Worm (Caenorhabditis elegans) whole organism, L1 larva: ENCODE measurements around the gene epic-1.
A peak's percentile ranks its signal among the peaks of the same experiment; 100 is the strongest.

ENCODE experiments used
- F16B12.6 ChIP-seq: fragments of 150-350 bp; optimal IDR thresholded peaks from 2 replicates; lab custom pipeline; 2014; ENCODE audit warnings: missing biosample characterization, missing genetic modification characterization
- aly-2 ChIP-seq: fragments of 150-350 bp; optimal IDR thresholded peaks from 2 replicates; lab custom pipeline; 2014; ENCODE audit warnings: missing biosample characterization, missing genetic modification characterization
- blmp-1 ChIP-seq: fragments of 150-350 bp; optimal IDR thresholded peaks from 2 replicates; lab custom pipeline; 2014; ENCODE audit warnings: missing biosample characterization, missing genetic modification characterization
- ceh-82 ChIP-seq, 3 experiments: fragments of 150-350 bp in 1 of 3; sonication (generic microtip) in 2 of 3; optimal IDR thresholded peaks; 2 replicates each; lab custom pipeline; 2014 to 2017; ENCODE audit warnings: missing biosample characterization in 3 of 3, missing genetic modification characterization in 3 of 3
- ceh-88 ChIP-seq: fragments of 200-800 bp; sonication (Bioruptor generic); IDR thresholded peaks from 2 replicates; pipeline ENCODE4 v1.3.6; 2022; ENCODE audit warnings: missing genetic modification characterization, missing compliant biosample characterization
- dpl-1 ChIP-seq, 3 experiments: fragments of 150-350 bp in 2 of 3; sonication (generic microtip) in 1 of 3; optimal IDR thresholded peaks; 2 replicates each; lab custom pipeline; 2014 to 2017; ENCODE audit warnings: missing biosample characterization in 3 of 3, missing genetic modification characterization in 3 of 3, missing genetic modification reagents in 3 of 3
- dsc-1 ChIP-seq: sonication (generic microtip); optimal IDR thresholded peaks from 2 replicates; lab custom pipeline; 2016; ENCODE audit warnings: mild to moderate bottlenecking, missing genetic modification characterization, missing compliant biosample characterization
- efl-1 ChIP-seq, 4 experiments: fragments of 150-350 bp; optimal IDR thresholded peaks in 3 of 4; peaks in 1 of 4; 1 replicate in 1 of 4; 2 replicates in 3 of 4; lab custom pipeline; 2014; ENCODE audit warnings: missing biosample characterization in 2 of 4, missing genetic modification characterization in 2 of 4, missing genetic modification reagents in 2 of 4
- egl-27 ChIP-seq, 2 experiments: fragments of 150-350 bp in 1 of 2; sonication (generic microtip); optimal IDR thresholded peaks; 3 replicates each; lab custom pipeline; 2017 to 2018; ENCODE audit warnings: missing biosample characterization in 2 of 2, missing genetic modification characterization in 2 of 2, missing genetic modification reagents in 2 of 2
- elt-2 ChIP-seq: sonication (generic microtip); optimal IDR thresholded peaks from 2 replicates; lab custom pipeline; 2016; ENCODE audit warnings: missing genetic modification characterization, mild to moderate bottlenecking, inconsistent platforms, missing compliant biosample characterization, missing genetic modification reagents
- fkh-10 ChIP-seq: sonication (generic microtip); optimal IDR thresholded peaks from 2 replicates; lab custom pipeline; 2017; ENCODE audit warnings: missing biosample characterization, missing genetic modification reagents, missing genetic modification characterization
- fkh-8 ChIP-seq: sonication (generic microtip); optimal IDR thresholded peaks from 2 replicates; lab custom pipeline; 2016; ENCODE audit warnings: mild to moderate bottlenecking, missing genetic modification characterization, missing compliant biosample characterization
- irx-1 ChIP-seq: sonication (generic microtip); optimal IDR thresholded peaks from 2 replicates; lab custom pipeline; 2016; ENCODE audit warnings: missing genetic modification characterization, missing compliant biosample characterization
- lin-13 ChIP-seq: fragments of 150-350 bp; optimal IDR thresholded peaks from 2 replicates; lab custom pipeline; 2014; ENCODE audit warnings: missing biosample characterization, missing genetic modification reagents, missing genetic modification characterization
- lin-14 ChIP-seq: fragments of 200-800 bp; sonication (Bioruptor generic); optimal IDR thresholded peaks from 2 replicates; lab custom pipeline; 2018; ENCODE audit warnings: mild to moderate bottlenecking, missing genetic modification characterization, moderate library complexity, missing compliant biosample characterization
- lin-15B ChIP-seq: fragments of 150-350 bp; sonication (generic microtip); optimal IDR thresholded peaks from 3 replicates; lab custom pipeline; 2014; ENCODE audit warnings: missing biosample characterization, missing genetic modification characterization
- lin-35 ChIP-seq, 2 experiments: fragments of 150-350 bp; optimal IDR thresholded peaks; 2 replicates each; lab custom pipeline; 2014; ENCODE audit warnings: missing biosample characterization in 2 of 2, missing genetic modification characterization in 2 of 2, missing genetic modification reagents in 2 of 2
- mab-9 ChIP-seq: fragments of 200-800 bp; sonication (Bioruptor generic); IDR thresholded peaks from 2 replicates; pipeline ENCODE4 v1.3.6; 2022; ENCODE audit warnings: missing genetic modification reagents, missing genetic modification characterization, missing compliant biosample characterization
- mdl-1 ChIP-seq, 2 experiments: fragments of 150-350 bp; optimal IDR thresholded peaks; 2 replicates each; lab custom pipeline; 2014 to 2017; ENCODE audit warnings: missing biosample characterization in 2 of 2, missing genetic modification characterization in 2 of 2, inconsistent platforms in 1 of 2
- mep-1 ChIP-seq: fragments of 150-350 bp; optimal IDR thresholded peaks from 2 replicates; lab custom pipeline; 2014; ENCODE audit warnings: missing biosample characterization, missing genetic modification characterization
- nhr-12 ChIP-seq: sonication (generic microtip); optimal IDR thresholded peaks from 2 replicates; lab custom pipeline; 2017; ENCODE audit warnings: missing biosample characterization, missing genetic modification characterization
- nhr-19 ChIP-seq: fragments of 200-800 bp; sonication (Bioruptor generic); conservative IDR thresholded peaks from 2 replicates; pipeline ENCODE4 v1.3.6; 2022; ENCODE audit warnings: missing genetic modification characterization, missing compliant biosample characterization
- nhr-47 ChIP-seq: sonication (generic microtip); optimal IDR thresholded peaks from 2 replicates; lab custom pipeline; 2016; ENCODE audit warnings: mild to moderate bottlenecking, missing genetic modification characterization, moderate library complexity, missing compliant biosample characterization
- nhr-76 ChIP-seq: sonication (generic microtip); optimal IDR thresholded peaks from 2 replicates; lab custom pipeline; 2017; ENCODE audit warnings: missing biosample characterization, missing genetic modification characterization
- nhr-85 ChIP-seq: sonication (generic microtip); peaks from one replicate; lab custom pipeline; 2016; ENCODE audit warnings: missing genetic modification characterization, inconsistent platforms, missing compliant biosample characterization
- pag-3 ChIP-seq: sonication (generic microtip); optimal IDR thresholded peaks from 2 replicates; lab custom pipeline; 2017; ENCODE audit warnings: missing genetic modification characterization, mild to moderate bottlenecking, missing compliant biosample characterization, antibody characterized with exemption, borderline replicate concordance; ENCODE audit not compliant: insufficient read depth
- pqm-1 ChIP-seq: sonication (generic microtip); optimal IDR thresholded peaks from 3 replicates; lab custom pipeline; 2017; ENCODE audit warnings: missing biosample characterization, missing genetic modification characterization
- skn-1 ChIP-seq: fragments of 150-350 bp; optimal IDR thresholded peaks from 2 replicates; lab custom pipeline; 2014; ENCODE audit warnings: missing biosample characterization, missing genetic modification characterization
- snpc-4 ChIP-seq: fragments of 150-350 bp; optimal IDR thresholded peaks from 2 replicates; lab custom pipeline; 2014; ENCODE audit warnings: missing biosample characterization, missing genetic modification characterization
- sox-4 ChIP-seq: sonication (generic microtip); optimal IDR thresholded peaks from 2 replicates; lab custom pipeline; 2016; ENCODE audit warnings: missing genetic modification characterization, missing compliant biosample characterization
- unc-30 ChIP-seq: sonication (generic microtip); optimal IDR thresholded peaks from 2 replicates; lab custom pipeline; 2017; ENCODE audit warnings: missing biosample characterization, missing genetic modification characterization
- vab-15 ChIP-seq: sonication (generic microtip); optimal IDR thresholded peaks from 2 replicates; lab custom pipeline; 2017; ENCODE audit warnings: missing genotype, mild to moderate bottlenecking, missing genetic modification characterization, missing compliant biosample characterization
- zip-4 ChIP-seq: fragments of 200-800 bp; sonication (Bioruptor generic); optimal IDR thresholded peaks from 2 replicates; lab custom pipeline; 2018; ENCODE audit warnings: mild to moderate bottlenecking, missing genetic modification characterization, moderate library complexity, missing compliant biosample characterization
- ztf-11 ChIP-seq, 2 experiments: sonication (generic microtip); optimal IDR thresholded peaks; 2 replicates each; lab custom pipeline; 2016 to 2017; ENCODE audit warnings: missing genetic modification characterization in 2 of 2, missing biosample characterization in 1 of 2, missing compliant biosample characterization in 1 of 2

epic-1 gene

ce11 chrIV:17473034-17473433 lies 1.3 kb upstream of the epic-1 start, which contains the start of gene gba-3:
Gene gba-3 (plus strand): TSS chrIV:17473334.
- peak; percentile 38 for TF ChIP-seq lin-14 (GFP tag; lab: Kevin White, UChicago)
- peak; percentile 81 for TF ChIP-seq nhr-85
- TF ChIP-seq blmp-1 (tag; lab: Kevin White, UChicago), result peak; percentile 9
- no peak for TF ChIP-seq nhr-47 (tag; lab: Kevin White, UChicago)
- TF ChIP-seq, all 84 proteins: peak for 3

- TF ChIP-seq ceh-82 (tag; optimal IDR thresholded peaks at IDR 0.05; lab: Kevin White, UChicago) (no peak), F16B12.6 (tag; lab: Kevin White, UChicago) (no peak), mep-1 (tag; lab: Kevin White, UChicago) (no peak), egl-27 (tag; optimal IDR thresholded peaks at IDR 0.05; lab: Kevin White, UChicago) (no peak), irx-1 (tag; lab: Kevin White, UChicago) (no peak), nhr-85 (peak; percentile 62), aly-2 (tag; lab: Kevin White, UChicago) (peak; percentile 17), lin-15B (tag; lab: Kevin White, UChicago) (no peak)
These were observed 1.6 kb downstream of the epic-1 start, which contains the start of gene F11E6.4 for ce11 chrIV:17470096-17470602. Gene F11E6.4 (minus strand): TSS chrIV:17470354.

- TF ChIP-seq nhr-19 (GFP tag; lab: Robert Waterston, UW) (no peak), nhr-76 (no peak), zip-4 (GFP tag; lab: Kevin White, UChicago) (no peak), blmp-1 (tag; lab: Kevin White, UChicago) (no peak), lin-14 (GFP tag; lab: Kevin White, UChicago) (peak; percentile 42), skn-1 (peak; percentile 14), sox-4 (tag; lab: Kevin White, UChicago) (no peak), ztf-11 (tag; optimal IDR thresholded peaks at IDR 0.05; lab: Kevin White, UChicago) (no peak), unc-30 (tag; lab: Kevin White, UChicago) (no peak), ceh-88 (no peak), efl-1 (optimal IDR thresholded peaks at IDR 0.05; lab: Kevin White, UChicago) (peak; percentile 6), efl-1 (GFP tag; optimal IDR thresholded peaks at IDR 0.05 in 1 of 2; lab: Kevin White, UChicago) (no peak)
These were observed 3.9 kb downstream of the epic-1 start for ce11 chrIV:17467825-17468224.

DNA sequence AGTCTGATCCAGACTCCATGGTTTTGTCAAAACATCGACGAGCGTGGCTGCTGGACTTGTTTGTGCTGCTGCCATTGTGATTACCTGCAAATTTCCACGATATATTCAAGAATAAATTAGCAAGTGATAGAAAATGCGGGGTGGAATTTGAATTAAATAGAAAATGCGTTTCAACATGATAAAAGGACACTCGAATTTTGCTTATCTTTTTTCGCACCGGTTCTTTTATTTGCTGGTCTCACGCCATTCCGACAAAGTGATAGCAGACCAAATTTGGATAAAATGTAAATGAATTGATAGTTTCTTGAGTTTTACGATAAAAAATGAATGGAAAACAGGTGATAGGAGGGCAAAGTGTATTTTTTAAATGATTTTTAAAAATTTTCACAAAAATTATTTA lies 4.4 kb downstream of the epic-1 start, which contains the start of gene elo-2:
TSS of gene elo-2 (minus strand) at position 84 of the 400 bp plus-strand sequence.
- TF ChIP-seq vab-15 (tag; lab: Kevin White, UChicago), result no peak
- peak; percentile 92 for TF ChIP-seq elt-2 (tag; lab: Kevin White, UChicago)
- no peak for TF ChIP-seq pag-3
- no peak for TF ChIP-seq efl-1 (optimal IDR thresholded peaks at IDR 0.05; lab: Kevin White, UChicago)
- peak in 1 of 2 experiments; percentile 68 for TF ChIP-seq efl-1 (GFP tag; optimal IDR thresholded peaks at IDR 0.05 in 1 of 2; lab: Kevin White, UChicago)
- no peak for TF ChIP-seq lin-13 (GFP tag; lab: Kevin White, UChicago)
- no peak for TF ChIP-seq mdl-1 (tag; optimal IDR thresholded peaks at IDR 0.05; lab: Kevin White, UChicago)
- TF ChIP-seq dsc-1 (tag; lab: Kevin White, UChicago), result no peak
- no peak for TF ChIP-seq sox-4 (tag; lab: Kevin White, UChicago)
- no peak for TF ChIP-seq ztf-11 (tag; optimal IDR thresholded peaks at IDR 0.05; lab: Kevin White, UChicago)
- TF ChIP-seq mab-9 (GFP tag; lab: Robert Waterston, UW), result no peak
- no peak for TF ChIP-seq ceh-82 (tag; optimal IDR thresholded peaks at IDR 0.05; lab: Kevin White, UChicago)
- no peak for TF ChIP-seq dpl-1 (GFP tag; optimal IDR thresholded peaks at IDR 0.05; lab: Kevin White, UChicago)
- TF ChIP-seq lin-35 (GFP tag; optimal IDR thresholded peaks at IDR 0.05; lab: Kevin White, UChicago), result peak in 1 of 2 experiments; percentile 18

DNA sequence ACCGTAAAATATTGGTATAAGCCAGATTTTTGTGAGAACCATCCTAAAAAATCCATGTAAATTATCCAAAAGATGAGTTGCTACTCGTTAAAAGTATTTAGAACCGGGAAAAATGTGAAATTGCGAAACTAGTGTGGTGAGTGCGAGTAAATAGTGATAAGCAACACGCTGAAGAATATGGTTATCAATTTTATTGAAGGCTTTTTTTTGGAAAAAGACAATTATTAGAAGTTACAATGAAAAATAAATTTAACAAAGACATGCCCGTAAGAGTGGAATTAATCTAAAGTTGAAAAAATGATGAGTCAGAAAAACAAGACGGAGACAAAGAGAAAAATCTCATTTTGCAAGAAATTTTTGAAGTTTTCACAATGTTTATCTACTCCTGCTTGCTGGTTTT lies 5.8 kb downstream of the epic-1 start, which contains the start of gene F11E6.6:
TSS of gene F11E6.6 (minus strand) at position 101 of the 400 bp plus-strand sequence.
- no peak for TF ChIP-seq snpc-4 (tag; lab: Kevin White, UChicago)
- no peak for TF ChIP-seq sox-4 (tag; lab: Kevin White, UChicago)
- TF ChIP-seq pqm-1 (tag; lab: Kevin White, UChicago), result no peak
- TF ChIP-seq fkh-8, result no peak
- no peak for TF ChIP-seq fkh-10 (GFP tag; lab: Kevin White, UChicago)
- TF ChIP-seq dsc-1 (tag; lab: Kevin White, UChicago), result no peak
- TF ChIP-seq mdl-1 (tag; optimal IDR thresholded peaks at IDR 0.05; lab: Kevin White, UChicago), result no peak
- TF ChIP-seq nhr-12, result no peak
- no peak for TF ChIP-seq nhr-85
- TF ChIP-seq pag-3, result no peak
- TF ChIP-seq, all 84 proteins: peak for 0
